Fruit fly (Drosophila melanogaster): ENCODE data around the gene CG6959.
A peak's percentile ranks its signal among the peaks of the same experiment; 100 is the strongest.

Gene CG6959

DNA sequence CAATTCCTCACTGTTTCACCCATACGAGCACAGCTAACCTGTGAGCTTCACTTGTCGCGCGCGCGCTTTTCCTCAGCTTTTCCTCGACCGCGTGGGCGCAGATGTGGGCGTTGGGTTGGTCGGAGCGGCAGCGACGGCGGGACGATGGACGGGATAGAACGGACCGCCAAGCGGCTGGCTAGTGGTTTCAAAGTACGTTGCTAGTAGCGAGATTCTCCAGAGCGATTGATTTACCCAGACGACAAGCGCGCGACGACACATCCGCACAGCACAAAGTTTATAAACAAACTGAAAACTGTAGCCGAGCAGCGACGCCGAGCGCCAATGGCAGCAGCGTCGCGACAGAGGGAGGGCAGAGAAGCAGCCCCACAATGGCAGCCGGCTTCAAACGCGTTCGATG is at the start of gene CG6959 (continued):
- TF ChIP-seq CG16779 (tag; optimal IDR thresholded peaks at IDR 0.05) = no peak
- no peak for TF ChIP-seq svp (GFP tag)
- TF ChIP-seq pdm3 (GFP tag; optimal IDR thresholded peaks at IDR 0.05) = peak; percentile 3
- TF ChIP-seq acj6 (GFP tag; optimal IDR thresholded peaks at IDR 0.05) = no peak
- TF ChIP-seq Sox102F (GFP tag; optimal IDR thresholded peaks at IDR 0.05) = peak; percentile 21
- TF ChIP-seq vri (GFP tag; optimal IDR thresholded peaks at IDR 0.05) = no peak
- TF ChIP-seq topi (GFP tag; optimal IDR thresholded peaks at IDR 0.05) = no peak

DNA sequence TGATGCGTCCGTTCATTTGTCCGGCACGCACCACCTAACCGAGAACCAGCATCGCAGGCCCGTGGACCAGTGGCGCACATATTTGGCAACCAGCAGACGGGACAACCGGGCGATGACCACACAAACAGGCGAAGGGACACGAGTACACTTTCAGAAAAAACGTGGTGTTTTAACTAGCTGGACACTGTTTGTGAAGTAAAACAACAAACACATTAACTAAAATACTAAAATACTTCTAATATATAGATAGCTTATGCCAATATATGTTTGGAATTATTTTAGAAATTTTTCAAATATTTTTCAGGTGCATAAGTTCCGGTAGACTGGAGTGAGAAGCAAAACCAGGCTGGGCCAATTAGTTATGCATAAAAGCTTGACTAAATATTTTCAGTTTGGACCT is 33.6 kb upstream of the CG6959 start:
- TF ChIP-seq Met (GFP tag; optimal IDR thresholded peaks at IDR 0.05) = peak; percentile 44
- TF ChIP-seq topi (GFP tag; optimal IDR thresholded peaks at IDR 0.05) = peak; percentile 13
- TF ChIP-seq Sox102F (GFP tag; optimal IDR thresholded peaks at IDR 0.05) = peak; percentile 30
- peak; percentile 23 for TF ChIP-seq Hr39 (GFP tag; optimal IDR thresholded peaks at IDR 0.05)
- TF ChIP-seq CG34406 (GFP tag; optimal IDR thresholded peaks at IDR 0.05) = no peak
- no peak for TF ChIP-seq Sox15 (GFP tag; optimal IDR thresholded peaks at IDR 0.05)
- TF ChIP-seq svp (GFP tag) = peak; percentile 49
- peak; percentile 6 for TF ChIP-seq lz (GFP tag; optimal IDR thresholded peaks at IDR 0.05)
- TF ChIP-seq CG4318 (GFP tag; optimal IDR thresholded peaks at IDR 0.05) = no peak
- no peak for TF ChIP-seq CG6792 (GFP tag; optimal IDR thresholded peaks at IDR 0.05)
- TF ChIP-seq Ets96B (tag; optimal IDR thresholded peaks at IDR 0.05) = no peak
- no peak for TF ChIP-seq cyc (GFP tag; optimal IDR thresholded peaks at IDR 0.05)
- TF ChIP-seq CG10669 (GFP tag; optimal IDR thresholded peaks at IDR 0.05) = no peak
- peak; percentile 28 for TF ChIP-seq CG31627 (GFP tag; optimal IDR thresholded peaks at IDR 0.05)

DNA sequence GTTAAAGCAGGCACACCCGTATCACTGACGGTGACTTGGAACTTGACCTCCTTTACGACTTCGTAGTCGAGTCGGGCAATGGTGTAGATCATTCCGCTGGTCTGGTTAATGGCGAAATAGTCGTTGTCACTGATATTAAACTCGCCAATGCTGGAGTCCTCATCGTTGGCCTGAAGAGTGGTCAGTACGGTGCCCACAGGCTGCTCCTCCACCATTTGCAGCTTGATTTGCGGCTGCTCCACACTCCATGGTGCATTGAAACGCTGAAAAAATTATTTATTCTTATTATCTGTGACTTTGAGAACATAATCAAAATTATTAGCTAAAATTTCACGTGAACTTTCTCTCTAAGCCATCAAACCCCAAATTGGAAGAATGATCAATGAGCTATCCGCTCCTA is 28.0 kb upstream of the CG6959 start, which contains the start of gene CG34307:
Gene CG34307, plus strand, starts transcription at position 301 of the 400 bp plus-strand sequence.
- TF ChIP-seq svp (GFP tag) = peak; percentile 43
- TF ChIP-seq CG6854 (GFP tag; optimal IDR thresholded peaks at IDR 0.05) = no peak
- no peak for TF ChIP-seq fkh (GFP tag; optimal IDR thresholded peaks at IDR 0.05)

DNA sequence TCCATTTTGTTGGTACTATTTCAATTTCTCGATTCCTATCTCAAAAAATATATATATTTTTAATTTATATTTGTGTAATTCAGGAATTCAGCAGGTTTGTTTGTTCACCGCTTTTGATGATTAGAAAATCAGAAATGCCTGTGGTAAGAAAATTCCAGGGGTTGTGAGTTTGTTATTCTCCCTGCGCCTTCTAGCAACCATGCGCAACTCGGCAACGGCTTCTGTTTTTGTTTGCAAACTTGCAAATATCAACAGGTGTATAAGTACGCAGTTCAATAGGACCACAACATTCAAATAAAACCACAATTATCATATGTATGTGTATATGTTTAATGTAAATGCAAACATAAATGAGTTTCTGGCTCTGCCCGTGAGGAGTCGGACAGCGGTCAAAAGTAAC is 23.9 kb upstream of the CG6959 start, which contains the start of gene Dnali1:
Gene Dnali1, minus strand, starts transcription at position 101 of the 400 bp plus-strand sequence.
- TF ChIP-seq CG7368 (GFP tag; optimal IDR thresholded peaks at IDR 0.05) = no peak
- no peak for TF ChIP-seq Eip75B (GFP tag; optimal IDR thresholded peaks at IDR 0.05)
- TF ChIP-seq CG6854 (GFP tag; optimal IDR thresholded peaks at IDR 0.05) = no peak
- no peak for TF ChIP-seq CG3032 (tag; optimal IDR thresholded peaks at IDR 0.05)
- no peak for TF ChIP-seq cyc (GFP tag; optimal IDR thresholded peaks at IDR 0.05)
- TF ChIP-seq CG34406 (GFP tag; optimal IDR thresholded peaks at IDR 0.05) = no peak

DNA sequence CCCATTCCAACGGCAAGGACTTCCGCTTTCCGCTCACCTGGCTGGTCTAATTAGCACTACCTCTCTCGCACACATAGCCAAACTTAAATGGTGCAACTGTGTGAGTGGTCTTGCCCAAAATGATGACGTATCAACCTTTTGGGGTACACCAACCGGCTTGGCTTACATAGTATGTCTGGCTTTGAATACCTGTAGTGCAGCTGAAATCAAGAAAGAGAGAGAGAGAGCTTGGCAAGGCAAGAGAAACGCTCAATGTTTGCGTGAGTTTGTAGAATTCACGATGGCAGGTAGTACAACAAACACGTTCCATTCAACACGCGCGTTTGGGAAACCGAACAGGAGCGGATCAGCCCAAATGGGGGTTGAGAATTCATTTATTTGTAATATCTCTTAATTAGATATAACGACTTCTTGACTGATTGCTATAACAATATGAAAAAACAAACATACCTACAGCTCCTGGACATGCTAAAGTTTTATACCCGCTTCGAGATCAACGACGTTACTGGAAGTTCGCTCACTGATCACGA is 18.8 kb upstream of the CG6959 start:
- TF ChIP-seq net (GFP tag; optimal IDR thresholded peaks at IDR 0.05) = no peak
- TF ChIP-seq CG8119 (GFP tag; IDR thresholded peaks at IDR 0.05) = peak; percentile 51; the same call in 1 of the 3 replicates
- peak; percentile 59 for TF ChIP-seq Smox (GFP tag; optimal IDR thresholded peaks at IDR 0.05)
- TF ChIP-seq CG11762 (GFP tag; optimal IDR thresholded peaks at IDR 0.05; ENCODE audit: insufficient read depth) = peak; percentile 30
- TF ChIP-seq CG10631 (GFP tag; optimal IDR thresholded peaks at IDR 0.05) = peak; percentile 49
- peak; percentile 3 for TF ChIP-seq CG8632 (GFP tag; optimal IDR thresholded peaks at IDR 0.05)
- peak; percentile 29; the same call in 1 of the 2 replicates for TF ChIP-seq CG15336 (GFP tag; IDR thresholded peaks at IDR 0.05)
- peak; percentile 68 for TF ChIP-seq svp (GFP tag)
- TF ChIP-seq CG1621 (tag; optimal IDR thresholded peaks at IDR 0.05) = no peak
- peak; percentile 68 for TF ChIP-seq lz (GFP tag; optimal IDR thresholded peaks at IDR 0.05)
- peak; percentile 42 for TF ChIP-seq CG7368 (GFP tag; optimal IDR thresholded peaks at IDR 0.05)
- peak; percentile 92 for TF ChIP-seq dsx (GFP tag; optimal IDR thresholded peaks at IDR 0.05; ENCODE audit: poor library complexity, severe bottlenecking)
- peak; percentile 19 for TF ChIP-seq Ets21C (GFP tag; optimal IDR thresholded peaks at IDR 0.05)
- no peak for TF ChIP-seq Ets96B (tag; optimal IDR thresholded peaks at IDR 0.05)
- TF ChIP-seq salr (GFP tag; optimal IDR thresholded peaks at IDR 0.05) = peak in 1 of 2 experiments; percentile 24
- TF ChIP-seq Sox14 (GFP tag; optimal IDR thresholded peaks at IDR 0.05) = no peak
- TF ChIP-seq Met (GFP tag; optimal IDR thresholded peaks at IDR 0.05) = peak; percentile 73
- TF ChIP-seq Hr39 (GFP tag; optimal IDR thresholded peaks at IDR 0.05) = peak; percentile 42
- TF ChIP-seq CG11902 (GFP tag; optimal IDR thresholded peaks at IDR 0.05) = peak; percentile 79
- peak; percentile 71 for TF ChIP-seq topi (GFP tag; optimal IDR thresholded peaks at IDR 0.05)
- no peak for TF ChIP-seq acj6 (GFP tag; optimal IDR thresholded peaks at IDR 0.05)
- TF ChIP-seq Sox15 (GFP tag; optimal IDR thresholded peaks at IDR 0.05) = no peak
- TF ChIP-seq Sox102F (GFP tag; optimal IDR thresholded peaks at IDR 0.05) = peak; percentile 54
- peak; percentile 80 for TF ChIP-seq Eip78C (GFP tag)
- 0 out of 2 replicates have a peak, but pooled peaks have one; percentile 25 for TF ChIP-seq Gug (GFP tag; IDR thresholded peaks at IDR 0.05)
- TF ChIP-seq CG6792 (GFP tag; optimal IDR thresholded peaks at IDR 0.05) = peak; percentile 24
- peak; percentile 67 for TF ChIP-seq cyc (GFP tag; optimal IDR thresholded peaks at IDR 0.05)
- peak; percentile 61 for TF ChIP-seq CG31627 (GFP tag; optimal IDR thresholded peaks at IDR 0.05)
- TF ChIP-seq CG11294 (GFP tag; IDR thresholded peaks at IDR 0.05) = no peak
- peak in 1 of 2 experiments; percentile 79 for TF ChIP-seq ss (GFP tag; optimal IDR thresholded peaks at IDR 0.05)
- TF ChIP-seq Hr4 (GFP tag; optimal IDR thresholded peaks at IDR 0.05) = peak; percentile 67

Measured in whole organism, prepupa.